Worm (Caenorhabditis elegans): ENCODE results near the gene cash-1.

Gene cash-1

ce11 chrV:10381726-10382125 lies 19.7 kb downstream of the cash-1 start, which contains the start of gene abu-1:
Gene abu-1 (minus strand): TSS chrV:10381826.
- TF ChIP-seq F33H1.4 (GFP tag; IDR thresholded peaks at IDR 0.05) (no peak), tbp1 (GFP tag; optimal IDR thresholded peaks at IDR 0.05) (no peak), ceh-100 (GFP tag; IDR thresholded peaks at IDR 0.05) (no peak), rec-8 (tag; optimal IDR thresholded peaks at IDR 0.05) (no peak), Y53G8AR.9 (GFP tag; conservative IDR thresholded peaks at IDR 0.05) (no peak), hmg-1.2 (GFP tag; IDR thresholded peaks at IDR 0.05) (no peak), snpc-4 (GFP tag; optimal IDR thresholded peaks at IDR 0.05) (no peak), snpc-4 (tag; optimal IDR thresholded peaks at IDR 0.05) (no peak), Y79H2A.3 (GFP tag; conservative IDR thresholded peaks at IDR 0.05) (no peak)

- TF ChIP-seq let-607 (tag; optimal IDR thresholded peaks at IDR 0.05) = no peak
These were observed 20.1 kb downstream of the cash-1 start, which contains the start of gene pqn-2 for ce11 chrV:10382142-10382541. Gene pqn-2 (plus strand): TSS chrV:10382442.

- TF ChIP-seq Y53F4B.3 (GFP tag; IDR thresholded peaks at IDR 0.05) (no peak), unc-130 (GFP tag; optimal IDR thresholded peaks at IDR 0.05) (no peak), die-1 (tag; optimal IDR thresholded peaks at IDR 0.05) (no peak), pbrm-1 (GFP tag; IDR thresholded peaks at IDR 0.05) (no peak), F57A8.1 (GFP tag; optimal IDR thresholded peaks at IDR 0.05) (no peak), D2030.7 (GFP tag; IDR thresholded peaks at IDR 0.05) (no peak), lag-1 (GFP tag; IDR thresholded peaks at IDR 0.05) (no peak), him-1 (tag; optimal IDR thresholded peaks at IDR 0.05) (no peak), lin-35 (GFP tag; optimal IDR thresholded peaks at IDR 0.05) (no peak)
These were observed 21.9 kb downstream of the cash-1 start, which contains the start of gene spe-10 for ce11 chrV:10383950-10384349. Gene spe-10 (plus strand): TSS chrV:10384250.

ce11 chrV:10387412-10387811 lies 25.4 kb downstream of the cash-1 start:
- TF ChIP-seq ZK185.1 (tag; optimal IDR thresholded peaks at IDR 0.05; ENCODE audit: poor library complexity, severe bottlenecking) (no peak), ztf-26 (tag; optimal IDR thresholded peaks at IDR 0.05) (no peak), ets-4 (GFP tag; optimal IDR thresholded peaks at IDR 0.05) (no peak), unc-130 (GFP tag; optimal IDR thresholded peaks at IDR 0.05) (no peak), ceh-100 (GFP tag; IDR thresholded peaks at IDR 0.05) (no peak), repo-1 (tag; optimal IDR thresholded peaks at IDR 0.05) (no peak), ekl-4 (GFP tag; IDR thresholded peaks at IDR 0.05) (no peak), F39B2.1 (GFP tag; IDR thresholded peaks at IDR 0.05) (no peak), ztf-28 (GFP tag; IDR thresholded peaks at IDR 0.05) (no peak), cebp-2 (GFP tag; IDR thresholded peaks at IDR 0.05) (no peak), F22D6.2 (tag; optimal IDR thresholded peaks at IDR 0.05) (no peak), lin-40 (tag; optimal IDR thresholded peaks at IDR 0.05) (no peak), Y53G8AR.9 (GFP tag; conservative IDR thresholded peaks at IDR 0.05) (no peak), nhr-120 (GFP tag; IDR thresholded peaks at IDR 0.05) (no peak), pha-4 (tag; optimal IDR thresholded peaks at IDR 0.05) (no peak), B0261.1 (tag; optimal IDR thresholded peaks at IDR 0.05) (no peak), aptf-2 (GFP tag; conservative IDR thresholded peaks at IDR 0.05) (no peak)

ce11 chrV:10388318-10388717 lies 26.3 kb downstream of the cash-1 start, which contains the start of gene AC3.5:
Gene AC3.5 (plus strand): TSS chrV:10388527.
- TF ChIP-seq ceh-79 (tag; optimal IDR thresholded peaks at IDR 0.05) (no peak), F49E8.2 (tag; optimal IDR thresholded peaks at IDR 0.05; ENCODE audit: insufficient read depth) (no peak), F23B12.7 (tag; optimal IDR thresholded peaks at IDR 0.05; ENCODE audit: insufficient read depth) (no peak), atf-7 (tag; optimal IDR thresholded peaks at IDR 0.05) (no peak)

Measured in whole organism, young adult.